Worm (Caenorhabditis elegans) whole organism, late embryonic: ENCODE measurements around the gene ZK418.5.

Source experiments
- F13H6.1 ChIP-seq: sonication (generic microtip); optimal IDR thresholded peaks from 2 replicates; lab custom pipeline; 2016; ENCODE audit warnings: missing genetic modification characterization, missing compliant biosample characterization
- ama-1 ChIP-seq: fragments of 150-350 bp; optimal IDR thresholded peaks from 2 replicates; lab custom pipeline; 2014
- ceh-9 ChIP-seq: sonication (generic microtip); optimal IDR thresholded peaks from 2 replicates; lab custom pipeline; 2016; ENCODE audit warnings: mild to moderate bottlenecking, missing genetic modification characterization, inconsistent platforms, missing compliant biosample characterization
- elt-2 ChIP-seq: sonication (generic microtip); optimal IDR thresholded peaks from 2 replicates; lab custom pipeline; 2016; ENCODE audit warnings: missing genetic modification reagents, missing genetic modification characterization, missing compliant biosample characterization
- ets-4 ChIP-seq: sonication (generic microtip); optimal IDR thresholded peaks from 2 replicates; lab custom pipeline; 2016; ENCODE audit warnings: missing genetic modification characterization, missing compliant biosample characterization
- lim-6 ChIP-seq: sonication (generic microtip); optimal IDR thresholded peaks from 2 replicates; lab custom pipeline; 2016; ENCODE audit warnings: missing genetic modification characterization, missing compliant biosample characterization
- nhr-11 ChIP-seq: fragments of 150-350 bp; optimal IDR thresholded peaks from 2 replicates; lab custom pipeline; 2014; ENCODE audit warnings: missing biosample characterization, missing genetic modification characterization
- pha-4 ChIP-seq: fragments of 150-350 bp; optimal IDR thresholded peaks from 2 replicates; lab custom pipeline; 2018; ENCODE audit warnings: missing biosample characterization, missing genetic modification reagents, missing genetic modification characterization
- rnt-1 ChIP-seq: sonication (generic microtip); optimal IDR thresholded peaks from 2 replicates; lab custom pipeline; 2016; ENCODE audit warnings: missing genetic modification characterization, missing compliant biosample characterization
- sdc-2 ChIP-seq: sonication (generic microtip); optimal IDR thresholded peaks from 2 replicates; lab custom pipeline; 2016; ENCODE audit warnings: missing genotype, missing genetic modification characterization, missing compliant biosample characterization
- sox-2 ChIP-seq: fragments of 200-800 bp; sonication (Bioruptor generic); IDR thresholded peaks from 2 replicates; pipeline ENCODE4 v1.3.6; 2022; ENCODE audit warnings: missing genetic modification reagents, missing genetic modification characterization, missing compliant biosample characterization
- sox-4 ChIP-seq: sonication (generic microtip); optimal IDR thresholded peaks from 2 replicates; lab custom pipeline; 2017; ENCODE audit warnings: mild to moderate bottlenecking, missing genetic modification characterization, inconsistent platforms, missing compliant biosample characterization

DNA sequence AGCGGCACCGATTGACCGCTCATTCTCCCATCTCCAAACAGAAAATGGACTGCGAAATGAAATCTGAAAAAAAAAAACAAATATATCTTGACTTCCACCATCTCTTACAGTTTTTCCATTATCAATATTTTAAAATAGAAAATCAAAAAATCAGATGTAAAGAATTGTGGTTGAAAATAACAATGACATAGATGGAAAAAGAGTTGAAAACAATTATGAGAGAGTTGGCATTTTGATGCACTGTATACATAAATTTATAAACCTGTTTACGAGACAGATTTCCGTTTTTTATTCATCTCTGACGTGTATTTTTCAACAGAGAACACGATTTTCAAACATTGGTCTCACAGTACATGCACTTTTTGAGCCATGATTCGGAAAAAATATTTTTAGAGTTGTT, 7.0 kb upstream of the ZK418.5 start, which contains the start of gene ZK418.7:
- TF ChIP-seq ama-1 (lab: Kevin White, UChicago) = no peak
- TF ChIP-seq sox-4 (tag; lab: Kevin White, UChicago) = no peak
- no peak for TF ChIP-seq sdc-2
- TF ChIP-seq elt-2 = no peak
- TF ChIP-seq lim-6 (tag; lab: Kevin White, UChicago) = no peak
- no peak for TF ChIP-seq ceh-9 (tag; lab: Kevin White, UChicago)
- TF ChIP-seq ets-4 (tag; lab: Kevin White, UChicago) = no peak
- no peak for TF ChIP-seq sox-2 (GFP tag; lab: Robert Waterston, UW)
- TF ChIP-seq pha-4 (tag; lab: Kevin White, UChicago) = no peak
- TF ChIP-seq nhr-11 (tag; lab: Kevin White, UChicago) = no peak
- no peak for TF ChIP-seq rnt-1 (tag; lab: Kevin White, UChicago)
- no peak for TF ChIP-seq F13H6.1 (tag; lab: Kevin White, UChicago)
